Worm (Caenorhabditis elegans): Measurements from ENCODE around the gene irg-7.

DNA sequence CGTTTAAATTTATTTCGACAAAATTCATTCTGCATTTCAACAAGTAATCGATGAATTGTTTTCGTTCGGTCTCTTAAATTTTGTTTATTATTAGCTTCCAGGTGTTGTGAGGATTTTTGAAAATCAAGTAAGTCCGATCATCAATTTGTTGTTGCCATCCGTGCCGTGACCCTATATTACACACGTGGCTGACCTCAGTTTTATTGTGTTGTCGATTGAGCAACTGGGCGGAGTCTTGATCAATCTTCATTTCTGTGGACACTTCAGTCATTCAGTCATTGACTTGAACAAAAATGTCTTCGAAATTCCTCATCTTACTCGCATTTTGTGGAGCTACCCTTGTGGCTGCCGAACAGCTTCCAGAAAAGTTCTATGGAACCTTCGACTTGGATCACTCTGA lies 17.1 kb upstream of the irg-7 start, which contains the start of gene lbp-2:
- TF ChIP-seq ceh-13 (GFP tag; optimal IDR thresholded peaks at IDR 0.05) (no peak), sea-1 (GFP tag; conservative IDR thresholded peaks at IDR 0.05) (no peak), flt-1 (GFP tag; IDR thresholded peaks at IDR 0.05) (no peak), hnd-1 (tag; optimal IDR thresholded peaks at IDR 0.05) (no peak), ama-1 (optimal IDR thresholded peaks at IDR 0.05) (no peak), ceh-36 (tag; optimal IDR thresholded peaks at IDR 0.05) (no peak), hmg-4 (GFP tag; optimal IDR thresholded peaks at IDR 0.05) (no peak), scrt-1 (GFP tag; IDR thresholded peaks at IDR 0.05) (no peak), hmbx-1 (tag; optimal IDR thresholded peaks at IDR 0.05) (no peak), tra-4 (tag; optimal IDR thresholded peaks at IDR 0.05) (no peak)

Data from whole organism, early embryonic.